Fruit fly (Drosophila melanogaster) whole organism: Measurements from ENCODE around the gene Vm32E.

Experiments
- CG8478 ChIP-seq: fragments of >200 bp; optimal IDR thresholded peaks from 2 replicates; lab custom pipeline; 2018; ENCODE audit warnings: inconsistent platforms
- Dll ChIP-seq: fragments of >200 bp; optimal IDR thresholded peaks from 2 replicates; lab custom pipeline; 2017
- EcR ChIP-seq, 2 experiments: fragments of >200 bp; optimal IDR thresholded peaks; 2 replicates each; lab custom pipeline; 2017; ENCODE audit warnings: missing biosample characterization in 2 of 2, missing genetic modification characterization in 2 of 2, missing genetic modification reagents in 2 of 2
- pan ChIP-seq: fragments of >200 bp; optimal IDR thresholded peaks from 2 replicates; lab custom pipeline; 2017
- psq ChIP-seq: fragments of >200 bp; optimal IDR thresholded peaks from 2 replicates; lab custom pipeline; 2017
- usp ChIP-seq: fragments of >200 bp; optimal IDR thresholded peaks from 2 replicates; lab custom pipeline; 2017; ENCODE audit warnings: missing biosample characterization, missing genetic modification characterization, mixed read lengths

The Vm32E gene

dm6 chr2L:11136093-11136492, 35.4 kb downstream of the Vm32E start, which contains the start of gene hgo:
Gene hgo (plus strand): TSS chr2L:11136393.
- TF ChIP-seq usp (GFP tag; lab: Kevin White, UChicago) (no peak), EcR (GFP tag; optimal IDR thresholded peaks at IDR 0.05; lab: Kevin White, UChicago) (no peak), CG8478 (lab: Kevin White, UChicago) (no peak)

dm6 chr2L:11130151-11131008, 41.1 kb downstream of the Vm32E start, which contains the start of the genes RfC38 and CG4751:
Gene RfC38 (minus strand): TSS chr2L:11130645.
Gene CG4751 (plus strand): TSS chr2L:11130737.
- no peak for TF ChIP-seq EcR (GFP tag; optimal IDR thresholded peaks at IDR 0.05; lab: Kevin White, UChicago)

- TF ChIP-seq usp (GFP tag; lab: Kevin White, UChicago) (no peak), psq (lab: Kevin White, UChicago) (no peak), Dll (lab: Kevin White, UChicago) (no peak), EcR (GFP tag; optimal IDR thresholded peaks at IDR 0.05; lab: Kevin White, UChicago) (no peak), CG8478 (lab: Kevin White, UChicago) (no peak), pan (no peak)
Measured at dm6 chr2L:11123499-11123898, 48.0 kb downstream of the Vm32E start, which contains the start of the genes Csl4 and Nup160. Gene Csl4 (minus strand): TSS chr2L:11123567. Gene Nup160 (plus strand): TSS chr2L:11123777.

- TF ChIP-seq psq (lab: Kevin White, UChicago): no peak
- TF ChIP-seq EcR (GFP tag; optimal IDR thresholded peaks at IDR 0.05; lab: Kevin White, UChicago): no peak
- TF ChIP-seq usp (GFP tag; lab: Kevin White, UChicago): no peak
- TF ChIP-seq pan: no peak
- TF ChIP-seq Dll (lab: Kevin White, UChicago): no peak
- TF ChIP-seq CG8478 (lab: Kevin White, UChicago): no peak
Measured at dm6 chr2L:11121614-11122013, 49.9 kb downstream of the Vm32E start, which contains the start of gene Dnaaf4. Gene Dnaaf4 (minus strand): TSS chr2L:11121714.
